Fruit fly (Drosophila melanogaster): Measurements from ENCODE around the gene RunxA.

DNA sequence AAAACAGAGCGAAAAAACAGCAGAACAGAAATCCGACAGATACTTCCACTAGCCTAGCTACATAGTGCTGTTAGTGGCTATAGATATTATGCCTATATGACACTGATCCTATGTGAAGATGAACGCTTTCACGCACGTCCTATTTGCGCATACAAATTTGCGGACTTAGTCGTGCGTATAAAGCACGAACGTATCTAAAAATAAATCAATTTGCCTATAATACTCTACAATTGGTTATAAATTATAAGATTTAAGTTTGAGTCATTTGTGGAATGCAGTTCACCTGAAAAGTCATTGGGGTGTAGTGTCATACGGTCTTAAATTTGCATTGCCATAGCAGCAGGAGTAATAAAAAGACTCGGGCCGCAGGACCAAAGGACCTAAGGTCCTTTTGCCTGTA is 28.8 kb upstream of the RunxA start:
- TF ChIP-seq H2.0 (GFP tag; IDR thresholded peaks at IDR 0.05) (no peak), CG7963 (GFP tag; IDR thresholded peaks at IDR 0.05; ENCODE audit: partially characterized antibody) (no peak)

Measured in whole organism, embryonic.